Worm (Caenorhabditis elegans): ENCODE measurements around the gene srsx-8.

Gene srsx-8

DNA sequence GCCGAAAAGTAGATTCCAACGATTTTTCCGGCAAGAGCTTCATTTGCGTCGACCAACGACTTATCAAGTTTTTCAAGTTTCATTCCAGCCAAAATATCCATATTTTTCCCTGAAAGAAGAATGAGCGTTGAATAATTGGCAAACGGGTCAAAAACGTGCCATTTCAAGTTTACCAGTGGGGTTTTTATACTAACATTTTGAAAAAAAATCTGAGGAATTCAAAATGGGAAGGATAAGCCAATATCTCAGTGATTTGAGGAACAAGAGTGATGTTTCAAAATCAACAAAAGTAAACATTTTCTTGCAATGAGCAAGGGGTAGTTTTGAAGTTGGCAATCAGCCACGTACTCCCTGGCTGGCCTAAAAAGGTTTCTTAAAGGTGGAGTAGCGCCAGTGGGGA lies 18.6 kb downstream of the srsx-8 start, which contains the start of gene trx-5:
Gene trx-5, minus strand, starts transcription at position 101 of the 400 bp plus-strand sequence.
- TF ChIP-seq sma-9 (GFP tag; optimal IDR thresholded peaks at IDR 0.05): no peak
- no peak for TF ChIP-seq sma-9 (tag; optimal IDR thresholded peaks at IDR 0.05)
- TF ChIP-seq ceh-82 (tag; optimal IDR thresholded peaks at IDR 0.05): no peak
- TF ChIP-seq nhr-6 (tag; optimal IDR thresholded peaks at IDR 0.05): no peak
- no peak for TF ChIP-seq blmp-1 (tag; optimal IDR thresholded peaks at IDR 0.05; ENCODE audit: insufficient read depth)
- TF ChIP-seq snpc-4 (tag; optimal IDR thresholded peaks at IDR 0.05): no peak
- no peak for TF ChIP-seq nhr-25 (tag; optimal IDR thresholded peaks at IDR 0.05)
- no peak for TF ChIP-seq ZK546.5 (tag; optimal IDR thresholded peaks at IDR 0.05)
- TF ChIP-seq ztf-4 (tag; optimal IDR thresholded peaks at IDR 0.05): no peak
- no peak for TF ChIP-seq Y55F3AM.14 (GFP tag; optimal IDR thresholded peaks at IDR 0.05)
- no peak for TF ChIP-seq nhr-21 (tag; optimal IDR thresholded peaks at IDR 0.05)
- TF ChIP-seq crh-2 (tag; optimal IDR thresholded peaks at IDR 0.05): no peak
- no peak for TF ChIP-seq aly-2 (tag; optimal IDR thresholded peaks at IDR 0.05)
- no peak for TF ChIP-seq nhr-10 (tag; optimal IDR thresholded peaks at IDR 0.05)
- no peak for TF ChIP-seq R02D3.7 (tag; optimal IDR thresholded peaks at IDR 0.05)
- TF ChIP-seq nhr-77 (tag; optimal IDR thresholded peaks at IDR 0.05): no peak
- TF ChIP-seq dmd-4 (tag; optimal IDR thresholded peaks at IDR 0.05): no peak

DNA sequence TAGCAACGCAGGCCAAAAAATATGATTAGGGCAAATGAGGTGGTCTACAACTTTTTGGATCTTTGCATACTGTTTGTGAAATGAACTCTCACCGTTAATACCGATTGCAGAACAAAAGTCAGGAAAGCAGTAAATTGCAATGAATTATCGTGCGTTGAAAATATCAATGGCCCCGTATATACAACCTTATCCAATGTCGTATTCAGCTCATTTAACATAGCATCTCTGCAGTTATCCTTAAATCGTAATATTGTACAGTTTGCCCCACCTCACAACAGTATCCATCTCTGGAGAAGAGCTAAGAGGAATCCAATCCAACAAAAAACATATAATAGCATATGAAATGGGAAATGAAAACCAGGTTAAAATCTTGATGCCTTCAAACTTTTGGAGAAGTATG lies 20.4 kb downstream of the srsx-8 start:
- TF ChIP-seq unc-62 (GFP tag; optimal IDR thresholded peaks at IDR 0.05): no peak
- TF ChIP-seq ztf-1 (GFP tag; conservative IDR thresholded peaks at IDR 0.05): no peak
- no peak for TF ChIP-seq sma-3 (GFP tag; optimal IDR thresholded peaks at IDR 0.05)
- no peak for TF ChIP-seq ztf-4 (tag; optimal IDR thresholded peaks at IDR 0.05)
- no peak for TF ChIP-seq nhr-10 (tag; optimal IDR thresholded peaks at IDR 0.05)
- no peak for TF ChIP-seq mab-5 (tag; optimal IDR thresholded peaks at IDR 0.05)
- no peak for TF ChIP-seq ama-1 (optimal IDR thresholded peaks at IDR 0.05)
- no peak for TF ChIP-seq F13H6.1 (tag; optimal IDR thresholded peaks at IDR 0.05)
- TF ChIP-seq lin-13 (GFP tag; optimal IDR thresholded peaks at IDR 0.05): no peak
- no peak for TF ChIP-seq elt-1 (tag; optimal IDR thresholded peaks at IDR 0.05)
- no peak for TF ChIP-seq nhr-12 (tag; optimal IDR thresholded peaks at IDR 0.05)
- no peak for TF ChIP-seq C34F6.9 (tag; optimal IDR thresholded peaks at IDR 0.05)
- TF ChIP-seq R02D3.7 (tag; optimal IDR thresholded peaks at IDR 0.05): no peak
- no peak for TF ChIP-seq gmeb-1 (tag; optimal IDR thresholded peaks at IDR 0.05)
- TF ChIP-seq Y55F3AM.14 (GFP tag; optimal IDR thresholded peaks at IDR 0.05): no peak
- no peak for TF ChIP-seq lin-39 (tag; optimal IDR thresholded peaks at IDR 0.05)

DNA sequence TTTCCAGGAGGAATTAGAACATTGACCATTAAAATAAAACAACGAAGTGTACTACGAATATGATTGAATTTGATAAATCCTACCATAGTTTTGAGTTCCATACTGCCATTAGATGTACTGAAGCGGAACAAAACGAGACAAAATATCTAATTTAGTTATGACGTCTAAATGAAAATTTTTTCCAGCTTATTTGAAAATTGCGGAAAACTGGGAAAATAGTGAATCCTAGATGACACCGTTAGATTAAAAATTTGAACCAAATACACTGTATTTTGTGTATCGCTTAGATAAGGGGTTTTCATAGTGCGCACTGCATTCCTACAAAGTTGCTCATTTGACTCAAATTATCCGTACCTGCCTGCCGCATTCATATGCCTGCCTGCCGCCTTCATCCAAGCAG lies 21.7 kb downstream of the srsx-8 start, which contains the start of gene K02H11.4:
Gene K02H11.4, minus strand, starts transcription at position 101 of the 400 bp plus-strand sequence.
- TF ChIP-seq zag-1 (tag; optimal IDR thresholded peaks at IDR 0.05) (no peak), nhr-12 (tag; optimal IDR thresholded peaks at IDR 0.05) (no peak), elt-1 (tag; optimal IDR thresholded peaks at IDR 0.05) (no peak), unc-39 (tag; optimal IDR thresholded peaks at IDR 0.05) (no peak)

DNA sequence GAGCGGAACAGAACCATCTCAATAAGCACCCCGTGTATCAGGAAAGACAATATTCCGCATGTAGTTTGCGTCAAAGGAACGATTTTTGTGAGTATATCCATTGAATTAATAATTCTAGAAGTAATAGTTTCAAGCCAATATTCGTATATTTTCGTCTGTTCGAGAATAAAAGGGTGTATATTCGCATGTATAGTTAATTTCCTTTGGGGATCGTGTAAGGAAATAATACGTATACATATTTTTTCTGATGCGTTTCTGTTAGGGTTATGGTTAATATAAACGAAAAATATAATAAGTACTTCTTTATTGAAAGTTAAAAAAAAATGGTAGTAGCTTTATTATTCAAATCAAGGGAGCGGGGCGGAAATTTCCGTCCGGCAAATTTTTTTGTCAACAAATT lies 24.9 kb downstream of the srsx-8 start, which contains the start of gene str-236:
Gene str-236, minus strand, starts transcription at position 101 of the 400 bp plus-strand sequence.
- TF ChIP-seq F13H6.1 (tag; optimal IDR thresholded peaks at IDR 0.05) (no peak), ceh-82 (tag; optimal IDR thresholded peaks at IDR 0.05) (no peak), nhr-21 (tag; optimal IDR thresholded peaks at IDR 0.05) (no peak), zag-1 (tag; optimal IDR thresholded peaks at IDR 0.05) (no peak), dmd-4 (tag; optimal IDR thresholded peaks at IDR 0.05) (no peak), ZK546.5 (tag; optimal IDR thresholded peaks at IDR 0.05) (no peak), nhr-237 (tag; optimal IDR thresholded peaks at IDR 0.05) (no peak), mdl-1 (tag; optimal IDR thresholded peaks at IDR 0.05) (no peak), skn-1 (tag; optimal IDR thresholded peaks at IDR 0.05) (no peak), unc-39 (tag; optimal IDR thresholded peaks at IDR 0.05) (no peak), ztf-4 (tag; optimal IDR thresholded peaks at IDR 0.05) (no peak), R02D3.7 (tag; optimal IDR thresholded peaks at IDR 0.05) (no peak), egl-27 (tag; optimal IDR thresholded peaks at IDR 0.05) (no peak), ztf-1 (GFP tag; conservative IDR thresholded peaks at IDR 0.05) (no peak), crh-2 (tag; optimal IDR thresholded peaks at IDR 0.05) (no peak), alr-1 (tag; optimal IDR thresholded peaks at IDR 0.05) (no peak), unc-62 (GFP tag; optimal IDR thresholded peaks at IDR 0.05) (no peak), unc-55 (GFP tag; optimal IDR thresholded peaks at IDR 0.05) (no peak), blmp-1 (tag; optimal IDR thresholded peaks at IDR 0.05; ENCODE audit: insufficient read depth) (no peak)

All from whole organism, L2 larva.